Fruit fly (Drosophila melanogaster) whole organism, embryonic: ENCODE results near the gene Fdh.

Experiments
- CG1024 ChIP-seq: fragments of 200-800 bp; sonication (Bioruptor generic); IDR thresholded peaks from 2 replicates; pipeline ENCODE4 v1.3.6; 2022; ENCODE audit warnings: missing biosample characterization, missing genetic modification characterization
- CG10654 ChIP-seq: fragments of 200-800 bp; sonication (Bioruptor generic); optimal IDR thresholded peaks from 2 replicates; lab custom pipeline; 2016; ENCODE audit warnings: missing biosample characterization, missing genetic modification characterization
- CG11398 ChIP-seq: fragments of 200-800 bp; sonication (Bioruptor generic); optimal IDR thresholded peaks from 2 replicates; lab custom pipeline; 2016; ENCODE audit warnings: missing biosample characterization, missing genetic modification characterization
- CG1529 ChIP-seq: fragments of 200-800 bp; sonication (Bioruptor generic); optimal IDR thresholded peaks from 3 replicates; lab custom pipeline; 2018; ENCODE audit warnings: missing biosample characterization, missing genetic modification characterization
- CG1603 ChIP-seq: fragments of 200-800 bp; sonication (Bioruptor generic); optimal IDR thresholded peaks from 2 replicates; lab custom pipeline; 2019; ENCODE audit warnings: missing biosample characterization, mild to moderate bottlenecking, missing genetic modification characterization, moderate library complexity
- CG16779 ChIP-seq: fragments of 200-800 bp; sonication (Bioruptor generic); IDR thresholded peaks from 2 replicates; pipeline ENCODE4 v1.3.6; 2022; ENCODE audit warnings: missing biosample characterization, missing genetic modification characterization
- CG1832 ChIP-seq: fragments of 200-800 bp; sonication (Bioruptor generic); optimal IDR thresholded peaks from 2 replicates; lab custom pipeline; 2017; ENCODE audit warnings: missing biosample characterization, mild to moderate bottlenecking, missing genetic modification characterization, inconsistent platforms
- CG18476 ChIP-seq: fragments of 200-800 bp; sonication (Bioruptor generic); optimal IDR thresholded peaks from 2 replicates; lab custom pipeline; 2016; ENCODE audit warnings: missing biosample characterization, mild to moderate bottlenecking, missing genetic modification characterization
- CG18599 ChIP-seq: fragments of 200-800 bp; sonication (Bioruptor generic); optimal IDR thresholded peaks from 3 replicates; lab custom pipeline; 2017; ENCODE audit warnings: missing biosample characterization, missing genetic modification characterization, mild to moderate bottlenecking, moderate library complexity, missing genetic modification reagents
- CG18619 ChIP-seq: fragments of 200-800 bp; sonication (Bioruptor generic); optimal IDR thresholded peaks from 3 replicates; lab custom pipeline; 2017; ENCODE audit warnings: missing biosample characterization, mild to moderate bottlenecking, missing genetic modification characterization
- CG30403 ChIP-seq: fragments of 200-800 bp; sonication (Bioruptor generic); optimal IDR thresholded peaks from 3 replicates; lab custom pipeline; 2016; ENCODE audit warnings: missing biosample characterization, missing genetic modification characterization
- CG31365 ChIP-seq: fragments of 200-800 bp; sonication (Bioruptor generic); optimal IDR thresholded peaks from 2 replicates; lab custom pipeline; 2018; ENCODE audit warnings: missing biosample characterization, mild to moderate bottlenecking, missing genetic modification characterization
- CG34376 ChIP-seq: fragments of 200-800 bp; sonication (Bioruptor generic); optimal IDR thresholded peaks from 2 replicates; lab custom pipeline; 2018; ENCODE audit warnings: missing biosample characterization, mild to moderate bottlenecking, missing genetic modification characterization
- CG34422 ChIP-seq: fragments of 200-800 bp; sonication (Bioruptor generic); IDR thresholded peaks from 3 replicates; pipeline ENCODE4 v1.3.6; 2022; ENCODE audit warnings: missing biosample characterization, missing genetic modification characterization
- CG42726 ChIP-seq: fragments of 200-800 bp; sonication (Bioruptor generic); IDR thresholded peaks from 2 replicates; pipeline ENCODE4 v1.3.6; 2022; ENCODE audit warnings: missing biosample characterization, missing genetic modification characterization; ENCODE audit not compliant: partially characterized antibody
- CG4707 ChIP-seq: fragments of 200-800 bp; sonication (Bioruptor generic); optimal IDR thresholded peaks from 2 replicates; lab custom pipeline; 2018; ENCODE audit warnings: missing biosample characterization, mild to moderate bottlenecking, missing genetic modification characterization, moderate library complexity
- CG6272 ChIP-seq: fragments of 200-800 bp; sonication (Bioruptor generic); IDR thresholded peaks from 2 replicates; pipeline ENCODE4 v1.3.6; 2022; ENCODE audit warnings: missing biosample characterization, missing genetic modification characterization
- CG6813 ChIP-seq: fragments of 200-800 bp; sonication (Bioruptor generic); optimal IDR thresholded peaks from 2 replicates; lab custom pipeline; 2017; ENCODE audit warnings: missing biosample characterization, missing genetic modification characterization, mild to moderate bottlenecking, moderate library complexity, missing genetic modification reagents
- CG7839 ChIP-seq: fragments of 200-800 bp; sonication (Bioruptor generic); optimal IDR thresholded peaks from 3 replicates; lab custom pipeline; 2018; ENCODE audit warnings: missing biosample characterization, mild to moderate bottlenecking, missing genetic modification characterization, moderate library complexity
- CG9215 ChIP-seq: fragments of 200-800 bp; sonication (Bioruptor generic); IDR thresholded peaks from 2 replicates; pipeline ENCODE4 v1.3.6; 2022; ENCODE audit warnings: missing biosample characterization, missing genetic modification characterization
- CkIIα-i1 ChIP-seq: fragments of 200-800 bp; sonication (Bioruptor generic); IDR thresholded peaks from 2 replicates; pipeline ENCODE4 v1.3.6; 2022; ENCODE audit warnings: missing biosample characterization, missing genetic modification characterization
- D19A ChIP-seq: fragments of 200-800 bp; optimal IDR thresholded peaks from 3 replicates; lab custom pipeline; 2019; ENCODE audit warnings: missing biosample characterization, mild to moderate bottlenecking, missing genetic modification characterization, moderate library complexity
- Drgx ChIP-seq: fragments of 200-800 bp; sonication (Bioruptor generic); IDR thresholded peaks from 2 replicates; pipeline ENCODE4 v1.3.6; 2022; ENCODE audit warnings: missing biosample characterization, missing genetic modification characterization
- Fer1 ChIP-seq: fragments of 200-800 bp; sonication (Bioruptor generic); optimal IDR thresholded peaks from 2 replicates; lab custom pipeline; 2017; ENCODE audit warnings: missing biosample characterization, mild to moderate bottlenecking, missing genetic modification characterization
- Gug ChIP-seq: fragments of 200-800 bp; sonication (Bioruptor generic); IDR thresholded peaks from 4 replicates; pipeline ENCODE4 v1.3.6; 2022; ENCODE audit warnings: missing biosample characterization, missing genetic modification characterization
- H2.0 ChIP-seq: fragments of 200-800 bp; sonication (Bioruptor generic); IDR thresholded peaks from 2 replicates; pipeline ENCODE4 v1.3.6; 2022; ENCODE audit warnings: missing biosample characterization, missing genetic modification characterization
- Hmr ChIP-seq: fragments of 200-800 bp; sonication (Bioruptor generic); optimal IDR thresholded peaks from 3 replicates; lab custom pipeline; 2017; ENCODE audit warnings: mild to moderate bottlenecking, missing biosample characterization, missing genetic modification reagents, missing genetic modification characterization
- Hr3 ChIP-seq: fragments of 200-800 bp; sonication (Bioruptor generic); optimal IDR thresholded peaks from 3 replicates; lab custom pipeline; 2016; ENCODE audit warnings: missing biosample characterization, missing genetic modification characterization
- Max ChIP-seq: fragments of 200-800 bp; sonication (Bioruptor generic); optimal IDR thresholded peaks from 2 replicates; lab custom pipeline; 2016; ENCODE audit warnings: missing biosample characterization, mild to moderate bottlenecking, missing genetic modification characterization
- Mes4 ChIP-seq: fragments of 200-800 bp; sonication (Bioruptor generic); optimal IDR thresholded peaks from 2 replicates; lab custom pipeline; 2016; ENCODE audit warnings: missing biosample characterization, missing genetic modification characterization
- Optix ChIP-seq: fragments of 200-800 bp; sonication (Bioruptor generic); IDR thresholded peaks from 3 replicates; pipeline ENCODE4 v1.3.6; 2022; ENCODE audit warnings: missing biosample characterization, missing genetic modification characterization
- Sox100B ChIP-seq: fragments of 200-800 bp; sonication (Bioruptor generic); optimal IDR thresholded peaks from 3 replicates; lab custom pipeline; 2018; ENCODE audit warnings: missing biosample characterization, mild to moderate bottlenecking, missing genetic modification characterization
- Sry-β ChIP-seq: fragments of 200-800 bp; sonication (Bioruptor generic); optimal IDR thresholded peaks from 2 replicates; lab custom pipeline; 2018; ENCODE audit warnings: missing biosample characterization, mild to moderate bottlenecking, missing genetic modification characterization, moderate library complexity
- Stat92E ChIP-seq, 3 experiments: fragments of >200 bp in 2 of 3; fragments of 200-800 bp in 1 of 3; sonication (Bioruptor generic) in 1 of 3; optimal IDR thresholded peaks; 2 replicates each; lab custom pipeline; 2017 to 2019; ENCODE audit warnings: missing biosample characterization in 3 of 3, missing genetic modification characterization in 3 of 3, mild to moderate bottlenecking in 1 of 3, moderate library complexity in 1 of 3
- Xrp1 ChIP-seq: fragments of 200-800 bp; sonication (Bioruptor generic); IDR thresholded peaks from 2 replicates; pipeline ENCODE4 v1.3.6; 2022; ENCODE audit warnings: missing biosample characterization, missing genetic modification characterization
- ab ChIP-seq: fragments of 200-800 bp; sonication (Bioruptor generic); optimal IDR thresholded peaks from 2 replicates; lab custom pipeline; 2016; ENCODE audit warnings: missing biosample characterization, missing genetic modification characterization
- cas ChIP-seq: fragments of 200-800 bp; sonication (Bioruptor generic); IDR thresholded peaks from 2 replicates; pipeline ENCODE4 v1.3.6; 2022; ENCODE audit warnings: missing biosample characterization, missing genetic modification characterization
- chm ChIP-seq: fragments of 200-800 bp; sonication (Bioruptor generic); IDR thresholded peaks from 2 replicates; pipeline ENCODE4 v1.3.6; 2022; ENCODE audit warnings: missing biosample characterization, missing genetic modification characterization
- eve ChIP-seq, 2 experiments: fragments of >200 bp; optimal IDR thresholded peaks; 2 replicates each; lab custom pipeline; 2017; ENCODE audit warnings: missing biosample characterization in 2 of 2, missing genetic modification characterization in 2 of 2
- fd3F ChIP-seq: fragments of 200-800 bp; sonication (Bioruptor generic); optimal IDR thresholded peaks from 2 replicates; lab custom pipeline; 2018; ENCODE audit warnings: missing biosample characterization, mild to moderate bottlenecking, missing genetic modification characterization, moderate library complexity
- fd64A ChIP-seq: fragments of 200-800 bp; sonication (Bioruptor generic); optimal IDR thresholded peaks from 3 replicates; lab custom pipeline; 2018; ENCODE audit warnings: missing biosample characterization, mild to moderate bottlenecking, missing genetic modification characterization
- kah ChIP-seq: fragments of 200-800 bp; sonication (Bioruptor generic); optimal IDR thresholded peaks from 2 replicates; lab custom pipeline; 2018; ENCODE audit warnings: missing biosample characterization, mild to moderate bottlenecking, missing genetic modification characterization
- prd ChIP-seq, 3 experiments: fragments of >200 bp in 2 of 3; fragments of 200-800 bp in 1 of 3; sonication (Bioruptor generic) in 1 of 3; optimal IDR thresholded peaks in 2 of 3; IDR thresholded peaks in 1 of 3; 2 replicates in 2 of 3; 3 replicates in 1 of 3; pipeline versions ENCODE4 v1.3.6 to Lab custom; 2017 to 2022; ENCODE audit warnings: missing biosample characterization in 1 of 3, missing genetic modification characterization in 1 of 3
- scrt ChIP-seq: fragments of 200-800 bp; sonication (Bioruptor generic); optimal IDR thresholded peaks from 2 replicates; lab custom pipeline; 2018; ENCODE audit warnings: missing biosample characterization, mild to moderate bottlenecking, missing genetic modification characterization, moderate library complexity
- tna ChIP-seq: fragments of 200-800 bp; sonication (Bioruptor generic); IDR thresholded peaks from 2 replicates; pipeline ENCODE4 v1.3.6; 2022; ENCODE audit warnings: missing biosample characterization, missing genetic modification characterization; ENCODE audit not compliant: partially characterized antibody
- tup ChIP-seq: fragments of 200-800 bp; sonication (Bioruptor generic); optimal IDR thresholded peaks from 2 replicates; lab custom pipeline; 2016; ENCODE audit warnings: missing biosample characterization, mild to moderate bottlenecking, missing genetic modification characterization, moderate library complexity
- zfh2 ChIP-seq: fragments of 200-800 bp; sonication (Bioruptor generic); optimal IDR thresholded peaks from 2 replicates; lab custom pipeline; 2016; ENCODE audit warnings: missing biosample characterization, missing genetic modification characterization

Gene Fdh

DNA sequence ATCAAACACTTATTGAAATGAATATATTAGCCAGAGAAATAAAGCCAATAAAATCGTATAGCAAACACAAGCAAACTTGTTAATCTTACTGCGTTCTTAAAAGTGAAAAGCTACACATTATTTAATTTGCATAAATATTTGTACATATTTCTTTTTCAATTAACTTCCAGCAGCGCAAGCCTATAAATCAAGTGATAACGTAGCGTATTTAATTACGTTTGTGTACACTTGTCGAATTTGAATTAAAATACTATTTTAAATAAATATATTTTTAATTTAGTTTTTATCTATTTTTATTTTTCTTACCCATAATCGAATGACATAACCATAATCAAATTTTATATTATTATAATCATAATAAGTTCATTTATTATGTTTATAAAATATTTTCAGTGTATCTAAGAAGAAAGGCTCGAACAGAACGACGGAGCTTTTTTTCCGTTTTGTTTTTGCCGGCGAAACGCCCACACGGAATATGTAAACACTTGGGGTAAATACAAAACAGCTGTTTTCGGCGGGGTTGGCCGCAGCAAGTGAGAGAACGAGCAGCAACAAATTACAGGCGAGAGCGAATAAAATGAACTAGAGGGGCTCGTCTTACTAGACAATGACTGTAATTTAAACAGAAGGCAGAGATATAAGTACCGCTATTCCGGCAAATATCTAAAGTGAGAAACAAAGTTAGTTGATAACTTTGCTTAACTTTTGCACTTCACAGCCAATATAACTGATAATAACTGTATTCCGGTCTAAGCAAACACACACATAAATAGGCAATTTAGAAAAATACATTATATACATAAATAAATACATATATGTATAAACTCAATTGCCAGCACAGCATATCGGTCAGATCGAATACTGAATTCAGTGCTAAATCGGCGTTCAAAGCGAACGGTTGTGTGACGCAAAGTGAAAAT, 3.6 kb upstream of the Fdh start, which contains the start of gene Sodh2 (continued):
- TF ChIP-seq Hmr (peak; percentile 94), Fer1 (peak; percentile 92), CG4707 (GFP tag; lab: Kevin White, UChicago) (peak; percentile 72), Max (GFP tag; lab: Kevin White, UChicago) (peak; percentile 42), tup (GFP tag; lab: Kevin White, UChicago) (peak; percentile 27), CG18619 (peak; percentile 81), H2.0 (GFP tag; lab: Robert Waterston, UW) (peak; percentile 66), Mes4 (GFP tag; lab: Kevin White, UChicago) (peak; percentile 17), zfh2 (peak; percentile 85), Drgx (GFP tag; lab: Robert Waterston, UW) (peak; percentile 91), prd (optimal IDR thresholded peaks at IDR 0.05; lab: Kevin White, UChicago) (no peak), prd (GFP tag; IDR thresholded peaks at IDR 0.05; lab: Robert Waterston, UW) (peak; percentile 80), CkIIα-i1 (GFP tag; lab: Robert Waterston, UW) (no peak), fd3F (GFP tag; lab: Kevin White, UChicago) (peak; percentile 48), Stat92E (GFP tag; optimal IDR thresholded peaks at IDR 0.05; lab: Kevin White, UChicago) (no peak), CG10654 (GFP tag; lab: Kevin White, UChicago) (peak; percentile 47), CG6813 (peak; percentile 91), CG9215 (GFP tag; lab: Robert Waterston, UW) (peak; percentile 61), CG1529 (GFP tag; lab: Kevin White, UChicago) (peak; percentile 66), Sry-β (GFP tag; lab: Kevin White, UChicago) (peak; percentile 44), CG42726 (GFP tag; lab: Robert Waterston, UW) (no peak), CG1832 (no peak), CG18476 (peak; percentile 30), Gug (GFP tag; lab: Robert Waterston, UW) (peak; percentile 73; the same call in 2 of the 4 replicates), CG16779 (GFP tag; lab: Robert Waterston, UW) (peak; percentile 81), ab (GFP tag; lab: Kevin White, UChicago) (peak; percentile 37), chm (GFP tag; lab: Robert Waterston, UW) (peak; percentile 61; the same call in 1 of the 2 replicates), CG7839 (tag; lab: Kevin White, UChicago) (peak; percentile 77), CG1024 (GFP tag; lab: Robert Waterston, UW) (0 out of 2 replicates have a peak, but pooled peaks have one; percentile 38), CG18599 (GFP tag; lab: Kevin White, UChicago) (peak; percentile 95), fd64A (GFP tag; lab: Kevin White, UChicago) (peak; percentile 48), kah (GFP tag; lab: Kevin White, UChicago) (peak; percentile 74), scrt (GFP tag; lab: Kevin White, UChicago) (peak; percentile 90), Optix (GFP tag; lab: Robert Waterston, UW) (peak; percentile 47; the same call in 1 of the 3 replicates), Sox100B (GFP tag; lab: Kevin White, UChicago) (peak; percentile 81), Hr3 (GFP tag; lab: Kevin White, UChicago) (peak; percentile 41), Xrp1 (GFP tag; lab: Robert Waterston, UW) (peak; percentile 54), eve (GFP tag; optimal IDR thresholded peaks at IDR 0.05; lab: Kevin White, UChicago) (no peak), CG34422 (GFP tag; lab: Robert Waterston, UW) (peak; percentile 87), CG34376 (GFP tag; lab: Kevin White, UChicago) (peak; percentile 83), CG31365 (tag; lab: Kevin White, UChicago) (peak; percentile 70), CG6272 (GFP tag; lab: Robert Waterston, UW) (peak; percentile 52), tna (no peak), CG1603 (tag; lab: Kevin White, UChicago) (peak; percentile 81), CG30403 (GFP tag; lab: Kevin White, UChicago) (peak; percentile 61), cas (GFP tag; lab: Robert Waterston, UW) (0 out of 2 replicates have a peak, but pooled peaks have one; percentile 9), D19A (tag; lab: Kevin White, UChicago) (peak; percentile 73), CG11398 (GFP tag; lab: Kevin White, UChicago) (peak; percentile 35)
